Fruit fly (Drosophila melanogaster): ENCODE data around the gene MED7.

DNA sequence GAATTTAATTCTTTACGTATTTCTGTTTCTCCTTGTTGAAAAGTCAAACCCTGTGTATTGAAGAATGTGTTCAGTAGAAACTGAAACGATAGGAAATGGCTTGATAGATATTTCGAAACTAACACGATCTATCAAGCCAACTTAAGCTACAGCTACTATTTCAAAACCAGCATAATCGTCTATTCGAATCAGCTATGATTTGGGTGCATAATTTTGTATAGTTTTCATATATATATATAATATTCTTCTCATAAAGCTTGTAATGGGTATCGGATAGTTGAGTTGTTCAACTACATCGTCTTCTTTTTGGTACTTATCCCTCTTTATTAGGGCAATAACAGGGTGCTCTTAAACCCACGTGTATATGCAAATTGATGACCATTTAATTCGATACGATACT lies 25.0 kb downstream of the MED7 start, which contains the start of gene tomboy20:
- TF ChIP-seq CG1620 (GFP tag; optimal IDR thresholded peaks at IDR 0.05) (no peak), kay (GFP tag; ENCODE audit: borderline replicate concordance) (no peak), CG12768 (GFP tag; optimal IDR thresholded peaks at IDR 0.05) (no peak), tj (GFP tag; optimal IDR thresholded peaks at IDR 0.05) (no peak), CG7045 (GFP tag; optimal IDR thresholded peaks at IDR 0.05) (no peak), cic (GFP tag; optimal IDR thresholded peaks at IDR 0.05) (no peak), bab1 (GFP tag; optimal IDR thresholded peaks at IDR 0.05) (no peak), cnc (optimal IDR thresholded peaks at IDR 0.05) (no peak), Hr96 (GFP tag; optimal IDR thresholded peaks at IDR 0.05) (no peak), Crg-1 (GFP tag; optimal IDR thresholded peaks at IDR 0.05) (no peak)

Data from whole organism, adult.